Fruit fly (Drosophila melanogaster) whole organism, embryonic: ENCODE results near the gene Gmap.

ENCODE experiments used
- ATbp ChIP-seq: fragments of 200-800 bp; sonication (Bioruptor generic); optimal IDR thresholded peaks from 2 replicates; lab custom pipeline; 2017; ENCODE audit warnings: missing biosample characterization, mild to moderate bottlenecking, missing genetic modification characterization, missing genetic modification reagents
- Atf3 ChIP-seq: fragments of 200-800 bp; sonication (Bioruptor generic); optimal IDR thresholded peaks from 3 replicates; lab custom pipeline; 2016; ENCODE audit warnings: missing biosample characterization, missing genetic modification characterization
- C15 ChIP-seq: fragments of 200-800 bp; sonication (Bioruptor generic); IDR thresholded peaks from 3 replicates; pipeline ENCODE4 v1.3.6; 2022; ENCODE audit warnings: missing biosample characterization, missing genetic modification characterization
- CG12155 ChIP-seq: fragments of 200-800 bp; sonication (Bioruptor generic); optimal IDR thresholded peaks from 3 replicates; lab custom pipeline; 2016; ENCODE audit warnings: missing biosample characterization, missing genetic modification characterization
- CG12236 ChIP-seq: fragments of 200-800 bp; sonication (Bioruptor generic); optimal IDR thresholded peaks from 2 replicates; lab custom pipeline; 2016; ENCODE audit warnings: missing biosample characterization, missing genetic modification characterization
- CG14050 ChIP-seq: fragments of 200-800 bp; sonication (Bioruptor generic); IDR thresholded peaks from 3 replicates; pipeline ENCODE4 v1.3.6; 2022; ENCODE audit warnings: missing biosample characterization, missing genetic modification characterization
- CG1529 ChIP-seq: fragments of 200-800 bp; sonication (Bioruptor generic); optimal IDR thresholded peaks from 3 replicates; lab custom pipeline; 2018; ENCODE audit warnings: missing biosample characterization, missing genetic modification characterization
- CG1602 ChIP-seq: fragments of 200-800 bp; sonication (Bioruptor generic); optimal IDR thresholded peaks from 3 replicates; lab custom pipeline; 2016; ENCODE audit warnings: missing biosample characterization, missing genetic modification characterization
- CG31365 ChIP-seq: fragments of 200-800 bp; sonication (Bioruptor generic); optimal IDR thresholded peaks from 2 replicates; lab custom pipeline; 2018; ENCODE audit warnings: missing biosample characterization, mild to moderate bottlenecking, missing genetic modification characterization
- CG32532 ChIP-seq: fragments of 200-800 bp; sonication (Bioruptor generic); IDR thresholded peaks from 2 replicates; pipeline ENCODE4 v1.3.6; 2022; ENCODE audit warnings: missing biosample characterization, missing genetic modification characterization
- CG33213 ChIP-seq: fragments of 200-800 bp; sonication (Bioruptor generic); optimal IDR thresholded peaks from 3 replicates; lab custom pipeline; 2016; ENCODE audit warnings: missing biosample characterization, missing genetic modification characterization
- CG34224 ChIP-seq: fragments of 200-800 bp; sonication (Bioruptor generic); IDR thresholded peaks from 3 replicates; pipeline ENCODE4 v1.3.6; 2022; ENCODE audit warnings: missing biosample characterization, missing genetic modification characterization; ENCODE audit not compliant: partially characterized antibody
- CG4360 ChIP-seq: fragments of 200-800 bp; sonication (Bioruptor generic); IDR thresholded peaks from 2 replicates; pipeline ENCODE4 v1.3.6; 2022; ENCODE audit warnings: missing biosample characterization, missing genetic modification characterization
- CG5953 ChIP-seq: fragments of 200-800 bp; sonication (Bioruptor generic); IDR thresholded peaks from 2 replicates; pipeline ENCODE4 v1.3.6; 2022; ENCODE audit warnings: missing biosample characterization, missing genetic modification characterization
- CG6272 ChIP-seq: fragments of 200-800 bp; sonication (Bioruptor generic); IDR thresholded peaks from 2 replicates; pipeline ENCODE4 v1.3.6; 2022; ENCODE audit warnings: missing biosample characterization, missing genetic modification characterization
- CG7839 ChIP-seq: fragments of 200-800 bp; sonication (Bioruptor generic); optimal IDR thresholded peaks from 3 replicates; lab custom pipeline; 2018; ENCODE audit warnings: missing biosample characterization, mild to moderate bottlenecking, missing genetic modification characterization, moderate library complexity
- D19B ChIP-seq: fragments of 200-800 bp; sonication (Bioruptor generic); optimal IDR thresholded peaks from 2 replicates; lab custom pipeline; 2017; ENCODE audit warnings: missing biosample characterization, mild to moderate bottlenecking, missing genetic modification characterization
- Dfd ChIP-seq, 2 experiments: fragments of >200 bp; optimal IDR thresholded peaks; 2 replicates each; lab custom pipeline; 2017; ENCODE audit warnings: missing biosample characterization in 2 of 2, missing genetic modification characterization in 2 of 2
- ERR ChIP-seq: fragments of 200-800 bp; sonication (Bioruptor generic); optimal IDR thresholded peaks from 2 replicates; lab custom pipeline; 2016; ENCODE audit warnings: missing biosample characterization, missing genetic modification characterization
- Ets97D ChIP-seq: fragments of 200-800 bp; sonication (Bioruptor generic); optimal IDR thresholded peaks from 3 replicates; lab custom pipeline; 2016; ENCODE audit warnings: missing biosample characterization, missing genetic modification characterization
- Gsc ChIP-seq: fragments of 200-800 bp; sonication (Bioruptor generic); IDR thresholded peaks from 2 replicates; pipeline ENCODE4 v1.3.6; 2022; ENCODE audit warnings: missing biosample characterization, missing genetic modification characterization
- HmgZ ChIP-seq: fragments of 200-800 bp; sonication (Bioruptor generic); optimal IDR thresholded peaks from 2 replicates; lab custom pipeline; 2018; ENCODE audit warnings: missing biosample characterization, mild to moderate bottlenecking, missing genetic modification characterization
- Hr78 ChIP-seq, 2 experiments: fragments of 200-800 bp in 1 of 2; fragments of >200 bp in 1 of 2; sonication (Bioruptor generic) in 1 of 2; optimal IDR thresholded peaks; 2 replicates each; lab custom pipeline; 2017 to 2019; ENCODE audit warnings: missing biosample characterization in 2 of 2, missing genetic modification characterization in 2 of 2, mild to moderate bottlenecking in 1 of 2, moderate library complexity in 1 of 2
- MBD-R2 ChIP-seq: fragments of 200-800 bp; sonication (Bioruptor generic); IDR thresholded peaks from 2 replicates; pipeline ENCODE4 v1.3.6; 2022; ENCODE audit warnings: missing biosample characterization, missing genetic modification characterization
- MTF-1 ChIP-seq: fragments of 200-800 bp; sonication (Bioruptor generic); optimal IDR thresholded peaks from 2 replicates; lab custom pipeline; 2018; ENCODE audit warnings: missing biosample characterization, mild to moderate bottlenecking, missing genetic modification characterization, borderline replicate concordance
- Mrtf ChIP-seq: fragments of 200-800 bp; sonication (Bioruptor generic); IDR thresholded peaks from 3 replicates; pipeline ENCODE4 v1.3.6; 2022; ENCODE audit warnings: missing biosample characterization, missing genetic modification characterization
- NK7.1 ChIP-seq: fragments of 200-800 bp; sonication (Bioruptor generic); optimal IDR thresholded peaks from 3 replicates; lab custom pipeline; 2016; ENCODE audit warnings: missing biosample characterization, missing genetic modification characterization
- Nf-YB ChIP-seq: fragments of 200-800 bp; sonication (Bioruptor generic); optimal IDR thresholded peaks from 3 replicates; lab custom pipeline; 2019; ENCODE audit warnings: missing biosample characterization, mild to moderate bottlenecking, missing genetic modification characterization, moderate library complexity
- Oli ChIP-seq: fragments of 200-800 bp; sonication (Bioruptor generic); optimal IDR thresholded peaks from 2 replicates; lab custom pipeline; 2018; ENCODE audit warnings: missing biosample characterization, mild to moderate bottlenecking, missing genetic modification characterization, moderate library complexity
- Spps ChIP-seq: fragments of 200-800 bp; sonication (Bioruptor generic); optimal IDR thresholded peaks from 2 replicates; lab custom pipeline; 2018; ENCODE audit warnings: missing biosample characterization, mild to moderate bottlenecking, missing genetic modification characterization
- Stat92E ChIP-seq, 3 experiments: fragments of >200 bp in 2 of 3; fragments of 200-800 bp in 1 of 3; sonication (Bioruptor generic) in 1 of 3; optimal IDR thresholded peaks; 2 replicates each; lab custom pipeline; 2017 to 2019; ENCODE audit warnings: missing biosample characterization in 3 of 3, missing genetic modification characterization in 3 of 3, mild to moderate bottlenecking in 1 of 3, moderate library complexity in 1 of 3
- Trl ChIP-seq, 3 experiments: fragments of >200 bp in 2 of 3; fragments of 200-800 bp in 1 of 3; sonication (Bioruptor generic) in 1 of 3; optimal IDR thresholded peaks; 2 replicates in 1 of 3; 3 replicates in 2 of 3; lab custom pipeline; 2016 to 2017; ENCODE audit warnings: missing biosample characterization in 1 of 3, missing genetic modification characterization in 1 of 3
- amos ChIP-seq: fragments of 200-800 bp; sonication (Bioruptor generic); IDR thresholded peaks from 2 replicates; pipeline ENCODE4 v1.3.6; 2022; ENCODE audit warnings: missing biosample characterization, missing genetic modification characterization; ENCODE audit not compliant: partially characterized antibody
- az2 ChIP-seq: fragments of 200-800 bp; sonication (Bioruptor generic); optimal IDR thresholded peaks from 3 replicates; lab custom pipeline; 2016; ENCODE audit warnings: missing biosample characterization, missing genetic modification characterization
- bowl ChIP-seq: fragments of 200-800 bp; sonication (Bioruptor generic); IDR thresholded peaks from 2 replicates; pipeline ENCODE4 v1.3.6; 2022; ENCODE audit warnings: missing biosample characterization, missing genetic modification characterization
- chn ChIP-seq: fragments of 200-800 bp; sonication (Bioruptor generic); optimal IDR thresholded peaks from 2 replicates; lab custom pipeline; 2016; ENCODE audit warnings: missing biosample characterization, missing genetic modification characterization
- dati ChIP-seq: fragments of 200-800 bp; sonication (Bioruptor generic); IDR thresholded peaks from 2 replicates; pipeline ENCODE4 v1.3.6; 2022; ENCODE audit warnings: missing biosample characterization, missing genetic modification characterization
- eve ChIP-seq, 2 experiments: fragments of >200 bp; optimal IDR thresholded peaks; 2 replicates each; lab custom pipeline; 2017; ENCODE audit warnings: missing biosample characterization in 2 of 2, missing genetic modification characterization in 2 of 2
- fru ChIP-seq: fragments of >200 bp; optimal IDR thresholded peaks from 2 replicates; lab custom pipeline; 2017
- fu2 ChIP-seq: fragments of 200-800 bp; sonication (Bioruptor generic); optimal IDR thresholded peaks from 2 replicates; lab custom pipeline; 2016; ENCODE audit warnings: missing biosample characterization, missing genetic modification characterization
- gem ChIP-seq: fragments of 200-800 bp; sonication (Bioruptor generic); optimal IDR thresholded peaks from 2 replicates; lab custom pipeline; 2019; ENCODE audit warnings: missing biosample characterization, mild to moderate bottlenecking, missing genetic modification characterization, moderate library complexity
- gfzf ChIP-seq: fragments of 200-800 bp; sonication (Bioruptor generic); optimal IDR thresholded peaks from 2 replicates; lab custom pipeline; 2016; ENCODE audit warnings: missing biosample characterization, mild to moderate bottlenecking, missing genetic modification characterization, moderate library complexity
- grn ChIP-seq: fragments of 200-800 bp; sonication (Bioruptor generic); optimal IDR thresholded peaks from 3 replicates; lab custom pipeline; 2017; ENCODE audit warnings: missing biosample characterization, missing genetic modification characterization
- lola ChIP-seq, 3 experiments: fragments of >200 bp in 2 of 3; fragments of 200-800 bp in 1 of 3; sonication (Bioruptor generic) in 1 of 3; optimal IDR thresholded peaks; 2 replicates each; lab custom pipeline; 2017 to 2019; ENCODE audit warnings: missing biosample characterization in 3 of 3, missing genetic modification characterization in 3 of 3, mild to moderate bottlenecking in 1 of 3, moderate library complexity in 1 of 3
- oc ChIP-seq: fragments of 200-800 bp; sonication (Bioruptor generic); optimal IDR thresholded peaks from 2 replicates; lab custom pipeline; 2018; ENCODE audit warnings: missing biosample characterization, mild to moderate bottlenecking, missing genetic modification characterization, moderate library complexity
- pros ChIP-seq: fragments of 200-800 bp; sonication (Bioruptor generic); optimal IDR thresholded peaks from 3 replicates; lab custom pipeline; 2019; ENCODE audit warnings: missing biosample characterization, mild to moderate bottlenecking, missing genetic modification characterization, moderate library complexity
- ro ChIP-seq: fragments of 200-800 bp; sonication (Bioruptor generic); IDR thresholded peaks from 2 replicates; pipeline ENCODE4 v1.3.6; 2022; ENCODE audit warnings: missing biosample characterization, missing genetic modification characterization
- sc ChIP-seq, 3 experiments: fragments of >200 bp in 2 of 3; fragments of 200-800 bp in 1 of 3; sonication (Bioruptor generic) in 1 of 3; optimal IDR thresholded peaks; 2 replicates in 2 of 3; 3 replicates in 1 of 3; lab custom pipeline; 2017; ENCODE audit warnings: mild to moderate bottlenecking in 1 of 3, missing biosample characterization in 1 of 3, missing genetic modification characterization in 1 of 3, missing genetic modification reagents in 1 of 3
- sim ChIP-seq: fragments of 200-800 bp; sonication (Bioruptor generic); IDR thresholded peaks from 2 replicates; pipeline ENCODE4 v1.3.6; 2022; ENCODE audit warnings: missing biosample characterization, missing genetic modification characterization
- tap ChIP-seq: fragments of 200-800 bp; optimal IDR thresholded peaks from 3 replicates; lab custom pipeline; 2019; ENCODE audit warnings: missing biosample characterization, mild to moderate bottlenecking, missing genetic modification characterization, moderate library complexity
- z ChIP-seq: fragments of 200-800 bp; sonication (Bioruptor generic); IDR thresholded peaks from 3 replicates; pipeline ENCODE4 v1.3.6; 2022; ENCODE audit warnings: missing biosample characterization, missing genetic modification characterization

Gene Gmap

dm6 chrX:15462436-15462857 lies 24.3 kb upstream of the Gmap start, which contains the start of the genes shtd, CG6294 and CG6299 (continued):
- TF ChIP-seq Spps = no peak
- no peak for TF ChIP-seq z (GFP tag; lab: Robert Waterston, UW)
- peak; percentile 53 for TF ChIP-seq HmgZ (tag; lab: Kevin White, UChicago)
- no peak for TF ChIP-seq az2 (GFP tag; lab: Kevin White, UChicago)
- TF ChIP-seq Ets97D = peak; percentile 80
- TF ChIP-seq Gsc (GFP tag; lab: Robert Waterston, UW) = no peak
- no peak for TF ChIP-seq sim
- TF ChIP-seq bowl (GFP tag; lab: Robert Waterston, UW) = no peak
- no peak for TF ChIP-seq Nf-YB (GFP tag; lab: Kevin White, UChicago)
- TF ChIP-seq CG32532 (GFP tag; lab: Robert Waterston, UW) = no peak
- TF ChIP-seq gem (tag; lab: Kevin White, UChicago) = no peak
- TF ChIP-seq CG5953 (GFP tag; lab: Robert Waterston, UW) = no peak
- no peak for TF ChIP-seq ATbp (GFP tag; lab: Kevin White, UChicago)
- no peak for TF ChIP-seq pros (GFP tag; lab: Kevin White, UChicago)
- no peak for TF ChIP-seq sc (optimal IDR thresholded peaks at IDR 0.05; lab: Kevin White, UChicago)
- no peak for TF ChIP-seq sc (GFP tag; optimal IDR thresholded peaks at IDR 0.05; lab: Kevin White, UChicago)
- no peak for TF ChIP-seq ro (GFP tag; lab: Robert Waterston, UW)
- no peak for TF ChIP-seq Oli (tag; lab: Kevin White, UChicago)
- TF ChIP-seq CG1529 (GFP tag; lab: Kevin White, UChicago) = no peak
- TF ChIP-seq lola (GFP tag; optimal IDR thresholded peaks at IDR 0.05; lab: Kevin White, UChicago) = no peak
- no peak for TF ChIP-seq fru
- TF ChIP-seq gfzf (GFP tag; lab: Kevin White, UChicago) = peak; percentile 16
- peak; percentile 91 for TF ChIP-seq MBD-R2 (GFP tag; lab: Robert Waterston, UW)
- TF ChIP-seq CG14050 (GFP tag; lab: Robert Waterston, UW) = no peak
- TF ChIP-seq MTF-1 (GFP tag; lab: Kevin White, UChicago) = no peak
- no peak for TF ChIP-seq CG12236 (GFP tag; lab: Kevin White, UChicago)
- TF ChIP-seq amos (GFP tag; lab: Robert Waterston, UW) = peak; percentile 84
- no peak for TF ChIP-seq chn (GFP tag; lab: Kevin White, UChicago)
- TF ChIP-seq oc = no peak
- no peak for TF ChIP-seq NK7.1 (GFP tag; lab: Kevin White, UChicago)
- no peak for TF ChIP-seq ERR
- no peak for TF ChIP-seq Dfd (GFP tag; optimal IDR thresholded peaks at IDR 0.05; lab: Kevin White, UChicago)
- TF ChIP-seq CG12155 (GFP tag; lab: Kevin White, UChicago) = no peak
- no peak for TF ChIP-seq grn (GFP tag; lab: Kevin White, UChicago)
- no peak for TF ChIP-seq fu2 (GFP tag; lab: Kevin White, UChicago)
- TF ChIP-seq CG6272 (GFP tag; lab: Robert Waterston, UW) = no peak
- TF ChIP-seq Hr78 (GFP tag; optimal IDR thresholded peaks at IDR 0.05; lab: Kevin White, UChicago) = no peak
- TF ChIP-seq tap (tag; lab: Kevin White, UChicago) = no peak
- no peak for TF ChIP-seq D19B (GFP tag; lab: Kevin White, UChicago)
- peak in 1 of 3 experiments; percentile 17 for TF ChIP-seq Stat92E (GFP tag; optimal IDR thresholded peaks at IDR 0.05; lab: Kevin White, UChicago)
- no peak for TF ChIP-seq CG4360 (GFP tag; lab: Robert Waterston, UW)
- TF ChIP-seq Atf3 (GFP tag; lab: Kevin White, UChicago) = no peak
- TF ChIP-seq CG1602 = no peak
- no peak for TF ChIP-seq CG31365 (tag; lab: Kevin White, UChicago)
- peak; percentile 96 for TF ChIP-seq CG34224
- no peak for TF ChIP-seq eve (GFP tag; optimal IDR thresholded peaks at IDR 0.05; lab: Kevin White, UChicago)
- peak; percentile 48 for TF ChIP-seq CG33213 (GFP tag; lab: Kevin White, UChicago)
- TF ChIP-seq CG7839 (tag; lab: Kevin White, UChicago) = no peak
- TF ChIP-seq Mrtf (GFP tag; lab: Robert Waterston, UW) = no peak
- TF ChIP-seq Trl (optimal IDR thresholded peaks at IDR 0.05; lab: Kevin White, UChicago) = no peak
- TF ChIP-seq Trl (GFP tag; optimal IDR thresholded peaks at IDR 0.05; lab: Kevin White, UChicago) = no peak
- no peak for TF ChIP-seq C15
- TF ChIP-seq dati = no peak
